Worm (Caenorhabditis elegans): Measurements from ENCODE around the gene rps-21.
A peak's percentile ranks its signal among the peaks of the same experiment; 100 is the strongest.

Gene rps-21

DNA sequence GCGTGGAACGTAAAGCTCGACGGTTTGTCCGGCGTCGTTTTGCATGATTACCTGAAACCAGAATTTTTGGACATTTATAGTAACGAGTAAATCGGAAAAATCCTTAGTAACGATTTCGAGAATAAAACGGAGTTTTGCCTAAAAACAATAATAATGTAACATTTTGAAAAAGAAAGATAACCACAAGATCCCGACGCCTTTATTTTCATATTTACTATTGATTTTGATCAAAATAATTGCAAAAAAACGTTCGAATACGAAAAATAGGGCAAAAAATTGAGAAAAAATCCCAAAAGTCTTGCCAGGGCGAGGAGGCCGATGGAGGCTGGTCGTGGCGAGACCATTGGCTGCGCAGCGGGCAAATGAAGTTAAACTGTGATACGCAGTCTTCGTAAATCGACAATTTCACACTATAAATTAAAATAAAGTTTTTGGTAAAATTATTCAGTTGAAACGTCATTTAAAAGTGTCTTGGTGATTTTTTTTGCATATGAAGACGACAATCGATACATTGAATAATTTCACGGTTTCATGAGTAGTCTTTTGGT lies at the start of gene rps-21:
Gene rps-21 (minus strand): TSS at position 51 of the 548 bp plus-strand sequence.
- TF ChIP-seq cog-1 (tag; optimal IDR thresholded peaks at IDR 0.05) (peak; percentile 34), flt-1 (GFP tag; IDR thresholded peaks at IDR 0.05) (0 out of 2 replicates have a peak, but pooled peaks have one; percentile 4), klf-2 (GFP tag; conservative IDR thresholded peaks at IDR 0.05) (no peak), tab-1 (GFP tag; IDR thresholded peaks at IDR 0.05) (no peak), ztf-23 (GFP tag; IDR thresholded peaks at IDR 0.05) (peak; percentile 55; the same call in 1 of the 2 replicates), med-1 (GFP tag; optimal IDR thresholded peaks at IDR 0.05; ENCODE audit: insufficient read depth) (no peak), ztf-29 (GFP tag; IDR thresholded peaks at IDR 0.05) (no peak), ref-1 (GFP tag; conservative IDR thresholded peaks at IDR 0.05) (no peak), T22C8.4 (GFP tag; IDR thresholded peaks at IDR 0.05) (no peak)

DNA sequence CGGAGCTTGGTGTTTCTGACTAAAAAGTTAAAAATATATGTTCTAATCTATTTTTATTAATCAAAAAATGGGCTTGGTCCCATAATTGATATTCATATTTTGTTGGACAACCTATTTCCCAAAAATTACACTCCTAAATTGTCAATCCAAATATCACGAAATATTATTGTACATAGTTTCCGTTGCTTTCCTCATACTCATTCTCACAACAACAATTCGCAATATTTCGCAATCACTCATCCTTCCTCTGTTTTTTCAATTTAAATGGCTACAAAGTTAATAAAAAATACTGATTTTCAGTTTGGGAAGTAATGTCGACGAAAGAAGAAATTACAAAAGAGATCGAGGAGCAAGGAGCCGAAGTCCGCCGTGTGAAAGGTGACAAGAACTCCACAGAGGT lies 49.3 kb upstream of the rps-21 start, which contains the start of gene pars-1:
Gene pars-1 (plus strand): TSS at position 301 of the 400 bp plus-strand sequence.
- TF ChIP-seq T22C8.4 (GFP tag; IDR thresholded peaks at IDR 0.05) (no peak), ztf-29 (GFP tag; IDR thresholded peaks at IDR 0.05) (no peak), flt-1 (GFP tag; IDR thresholded peaks at IDR 0.05) (no peak), ref-1 (GFP tag; conservative IDR thresholded peaks at IDR 0.05) (no peak), klf-2 (GFP tag; conservative IDR thresholded peaks at IDR 0.05) (no peak), cog-1 (tag; optimal IDR thresholded peaks at IDR 0.05) (no peak), ztf-23 (GFP tag; IDR thresholded peaks at IDR 0.05) (no peak), med-1 (GFP tag; optimal IDR thresholded peaks at IDR 0.05; ENCODE audit: insufficient read depth) (no peak), tab-1 (GFP tag; IDR thresholded peaks at IDR 0.05) (no peak)

DNA sequence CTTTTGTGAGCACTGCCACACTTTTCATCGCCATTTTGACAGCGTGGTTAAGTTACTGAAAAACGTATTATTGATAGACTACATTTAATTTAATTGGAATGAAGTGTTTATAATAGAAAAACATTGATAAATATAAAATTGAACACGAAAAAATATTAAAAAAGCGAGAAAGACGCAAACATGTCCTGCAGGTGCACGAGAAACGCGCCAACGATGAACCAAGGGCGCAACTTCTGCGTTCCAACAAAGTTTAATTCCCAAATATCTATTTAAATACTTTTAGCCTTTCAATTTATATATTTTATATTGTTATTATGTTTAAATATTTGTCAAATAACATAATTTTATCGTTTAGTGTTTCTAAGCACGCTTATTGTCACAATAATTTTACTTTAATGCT lies 44.7 kb upstream of the rps-21 start, which contains the start of gene ndus-8:
Gene ndus-8 (minus strand): TSS at position 55 of the 400 bp plus-strand sequence.
- no peak for TF ChIP-seq klf-2 (GFP tag; conservative IDR thresholded peaks at IDR 0.05)
- TF ChIP-seq cog-1 (tag; optimal IDR thresholded peaks at IDR 0.05) = peak; percentile 21
- TF ChIP-seq T22C8.4 (GFP tag; IDR thresholded peaks at IDR 0.05) = no peak

DNA sequence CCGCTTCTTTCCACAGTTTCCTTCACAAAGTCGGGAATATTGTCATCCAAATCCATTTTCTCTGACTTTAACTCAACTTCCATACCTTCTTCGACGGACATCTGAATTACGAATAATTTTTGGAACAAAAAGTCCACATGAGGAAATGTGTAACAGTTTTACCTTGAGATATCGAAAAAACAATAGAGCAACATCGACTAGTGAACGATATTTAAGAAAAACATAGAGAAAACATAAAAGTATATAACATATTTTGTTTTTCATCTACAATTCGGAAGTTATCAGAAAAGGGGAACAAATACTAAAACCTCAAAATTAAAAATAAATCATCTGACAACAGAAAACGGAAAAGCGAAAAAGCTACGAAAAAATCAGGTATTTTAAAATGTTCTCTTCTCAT lies 43.4 kb upstream of the rps-21 start, which contains the start of gene adr-2:
Gene adr-2 (minus strand): TSS at position 101 of the 400 bp plus-strand sequence.
- TF ChIP-seq ztf-29 (GFP tag; IDR thresholded peaks at IDR 0.05) (no peak), cog-1 (tag; optimal IDR thresholded peaks at IDR 0.05) (no peak), flt-1 (GFP tag; IDR thresholded peaks at IDR 0.05) (no peak), ztf-23 (GFP tag; IDR thresholded peaks at IDR 0.05) (no peak), ref-1 (GFP tag; conservative IDR thresholded peaks at IDR 0.05) (no peak), med-1 (GFP tag; optimal IDR thresholded peaks at IDR 0.05; ENCODE audit: insufficient read depth) (no peak)

DNA sequence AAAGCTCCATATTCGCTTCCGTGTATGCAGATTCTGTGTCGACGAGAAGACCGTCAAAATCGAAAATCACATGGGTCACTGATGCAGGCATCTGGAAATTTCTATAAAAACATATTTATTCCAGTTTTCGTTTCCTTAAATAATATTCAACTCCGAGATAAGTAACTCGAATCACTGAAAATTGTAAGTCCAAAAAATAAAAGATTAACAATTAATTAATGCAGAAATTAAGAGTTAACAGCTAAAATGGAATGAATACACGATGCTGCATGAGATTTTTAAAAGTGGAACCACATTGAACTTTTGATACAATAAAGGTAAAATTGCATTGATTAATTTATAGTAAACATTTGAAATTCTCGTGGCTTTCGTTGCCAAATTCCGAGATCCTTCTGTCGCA lies 41.4 kb upstream of the rps-21 start, which contains the start of gene R151.10:
Gene R151.10 (minus strand): TSS at position 101 of the 400 bp plus-strand sequence.
- no peak for TF ChIP-seq T22C8.4 (GFP tag; IDR thresholded peaks at IDR 0.05)
- TF ChIP-seq med-1 (GFP tag; optimal IDR thresholded peaks at IDR 0.05; ENCODE audit: insufficient read depth) = no peak
- no peak for TF ChIP-seq ztf-23 (GFP tag; IDR thresholded peaks at IDR 0.05)
- no peak for TF ChIP-seq tab-1 (GFP tag; IDR thresholded peaks at IDR 0.05)
- TF ChIP-seq klf-2 (GFP tag; conservative IDR thresholded peaks at IDR 0.05) = no peak
- TF ChIP-seq ref-1 (GFP tag; conservative IDR thresholded peaks at IDR 0.05) = no peak
- no peak for TF ChIP-seq flt-1 (GFP tag; IDR thresholded peaks at IDR 0.05)
- no peak for TF ChIP-seq cog-1 (tag; optimal IDR thresholded peaks at IDR 0.05)
- TF ChIP-seq ztf-29 (GFP tag; IDR thresholded peaks at IDR 0.05) = no peak

DNA sequence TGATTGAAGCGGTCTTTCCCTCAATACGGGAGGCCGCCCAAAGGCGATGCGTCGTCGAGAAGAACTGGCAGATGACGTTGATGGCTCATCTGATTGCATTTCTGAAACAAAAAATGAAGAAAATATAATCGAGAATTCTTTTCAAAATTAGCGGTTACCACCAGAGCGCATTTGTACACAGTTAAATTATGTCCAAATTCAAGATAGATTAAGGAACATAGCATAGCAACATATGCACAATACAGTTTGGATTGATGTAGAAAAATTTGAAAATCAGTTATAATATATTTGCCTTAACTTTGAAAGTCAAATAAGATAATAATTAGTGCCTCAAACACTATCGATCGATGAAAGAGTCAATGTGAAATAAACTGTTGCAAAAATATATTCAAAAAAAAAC lies 40.3 kb upstream of the rps-21 start, which contains the start of gene R151.8:
Gene R151.8 (minus strand): TSS at position 101 of the 400 bp plus-strand sequence.
- TF ChIP-seq flt-1 (GFP tag; IDR thresholded peaks at IDR 0.05) (no peak), tab-1 (GFP tag; IDR thresholded peaks at IDR 0.05) (no peak), T22C8.4 (GFP tag; IDR thresholded peaks at IDR 0.05) (no peak), klf-2 (GFP tag; conservative IDR thresholded peaks at IDR 0.05) (no peak), ztf-29 (GFP tag; IDR thresholded peaks at IDR 0.05) (no peak), ref-1 (GFP tag; conservative IDR thresholded peaks at IDR 0.05) (no peak), ztf-23 (GFP tag; IDR thresholded peaks at IDR 0.05) (no peak), med-1 (GFP tag; optimal IDR thresholded peaks at IDR 0.05; ENCODE audit: insufficient read depth) (no peak), cog-1 (tag; optimal IDR thresholded peaks at IDR 0.05) (no peak)

DNA sequence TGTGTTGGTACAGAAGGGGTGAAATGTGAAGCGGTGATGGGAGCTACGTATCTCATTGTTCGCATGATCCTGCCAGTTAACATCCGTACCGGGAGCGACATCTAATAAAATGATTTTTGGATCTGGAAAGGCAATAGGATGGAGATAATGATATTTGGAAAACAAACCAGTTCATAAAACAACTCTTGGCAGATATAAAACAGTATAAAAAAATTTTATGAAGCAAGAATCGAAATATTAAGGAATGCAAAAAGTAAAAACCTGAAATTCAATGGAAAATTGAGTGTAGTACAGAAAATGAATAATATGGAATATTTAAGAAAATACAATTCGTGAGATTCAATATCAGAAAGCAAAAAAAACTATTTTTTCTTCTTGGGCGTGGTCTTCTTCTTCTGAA lies 37.2 kb upstream of the rps-21 start, which contains the start of gene hsp-75:
Gene hsp-75 (minus strand): TSS at position 101 of the 400 bp plus-strand sequence.
- no peak for TF ChIP-seq ref-1 (GFP tag; conservative IDR thresholded peaks at IDR 0.05)
- no peak for TF ChIP-seq cog-1 (tag; optimal IDR thresholded peaks at IDR 0.05)
- no peak for TF ChIP-seq med-1 (GFP tag; optimal IDR thresholded peaks at IDR 0.05; ENCODE audit: insufficient read depth)
- no peak for TF ChIP-seq klf-2 (GFP tag; conservative IDR thresholded peaks at IDR 0.05)

DNA sequence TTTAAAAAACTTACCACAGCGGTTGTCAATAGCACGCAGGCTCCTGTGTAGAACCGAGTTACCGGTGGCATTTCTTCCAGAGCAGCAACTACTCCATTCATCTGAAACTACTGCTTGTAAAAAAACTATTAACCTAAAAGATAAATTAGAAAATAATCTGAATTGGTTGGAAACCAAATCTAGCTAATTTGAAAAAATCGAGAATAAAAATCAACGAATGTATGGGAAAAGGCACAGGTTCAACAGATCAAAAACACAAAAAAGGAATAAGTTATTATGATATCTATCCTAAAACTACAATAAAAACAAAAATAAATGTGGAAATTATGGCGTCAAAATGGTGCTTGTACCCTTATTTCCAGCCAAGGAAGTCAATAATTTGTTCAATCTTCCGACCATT lies 33.6 kb upstream of the rps-21 start, which contains the start of gene der-2:
Gene der-2 (minus strand): TSS at position 101 of the 400 bp plus-strand sequence.
- TF ChIP-seq klf-2 (GFP tag; conservative IDR thresholded peaks at IDR 0.05) (no peak), flt-1 (GFP tag; IDR thresholded peaks at IDR 0.05) (no peak), cog-1 (tag; optimal IDR thresholded peaks at IDR 0.05) (no peak), ztf-23 (GFP tag; IDR thresholded peaks at IDR 0.05) (no peak), ref-1 (GFP tag; conservative IDR thresholded peaks at IDR 0.05) (no peak), T22C8.4 (GFP tag; IDR thresholded peaks at IDR 0.05) (no peak), med-1 (GFP tag; optimal IDR thresholded peaks at IDR 0.05; ENCODE audit: insufficient read depth) (no peak), tab-1 (GFP tag; IDR thresholded peaks at IDR 0.05) (no peak), ztf-29 (GFP tag; IDR thresholded peaks at IDR 0.05) (no peak)

DNA sequence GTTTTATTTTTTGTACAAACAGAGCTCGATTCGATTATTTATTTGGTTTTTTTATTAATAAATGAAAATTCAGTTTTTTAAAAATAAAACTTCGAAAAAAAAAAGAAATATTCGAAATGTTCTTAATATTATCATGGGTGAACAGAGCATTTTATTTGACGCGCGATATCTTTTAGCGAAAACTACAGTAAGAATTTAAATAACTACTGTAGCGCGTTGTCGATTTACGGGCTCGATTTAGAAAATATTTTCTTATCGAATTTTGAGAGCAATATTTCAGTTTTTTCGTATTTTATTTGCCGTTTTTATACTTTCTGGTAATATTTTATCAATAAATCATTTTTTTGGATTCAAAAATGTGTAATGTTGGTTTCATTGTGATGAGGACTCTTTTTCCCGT lies 31.7 kb upstream of the rps-21 start:
- TF ChIP-seq ref-1 (GFP tag; conservative IDR thresholded peaks at IDR 0.05) = no peak

DNA sequence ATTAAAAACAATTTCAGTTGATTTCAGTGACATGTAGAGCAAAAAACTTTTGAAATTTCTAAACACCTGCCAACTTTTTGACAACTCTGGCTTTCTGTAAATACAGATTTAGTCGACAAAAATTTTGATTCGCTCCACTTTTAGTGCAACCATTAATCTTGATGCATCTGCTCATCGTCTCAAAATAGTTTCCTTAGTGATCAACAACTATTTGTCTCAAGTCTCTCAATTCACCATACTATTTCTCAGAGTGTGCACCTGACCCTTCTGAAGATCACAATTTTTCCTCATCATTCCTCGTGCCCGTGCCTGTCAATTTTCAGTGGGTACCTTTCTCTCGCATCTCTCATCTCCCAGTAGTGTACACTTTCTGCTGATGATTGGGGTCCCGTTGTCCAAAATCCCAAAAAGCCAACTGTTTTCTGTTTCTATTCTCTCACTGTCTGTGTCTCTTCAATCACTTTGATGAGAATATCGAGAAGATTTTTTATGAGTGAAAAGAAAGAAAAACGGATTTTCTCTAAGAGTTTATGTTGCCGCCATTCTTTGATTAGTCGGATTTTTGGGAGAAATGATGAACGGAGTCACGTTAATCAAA lies 27.6 kb upstream of the rps-21 start:
- TF ChIP-seq med-1 (GFP tag; optimal IDR thresholded peaks at IDR 0.05; ENCODE audit: insufficient read depth) (no peak), T22C8.4 (GFP tag; IDR thresholded peaks at IDR 0.05) (no peak)
